Worm (Caenorhabditis elegans) whole organism, mixed stage, embryonic: ENCODE results near the gene unk-1.

Experiments used
- lin-13 ChIP-seq: fragments of 150-350 bp; optimal IDR thresholded peaks from 2 replicates; lab custom pipeline; 2014; ENCODE audit warnings: missing biosample characterization, missing genetic modification characterization
- lsy-2 ChIP-seq: fragments of 150-350 bp; optimal IDR thresholded peaks from 2 replicates; lab custom pipeline; 2014; ENCODE audit warnings: missing biosample characterization, missing genetic modification characterization
- mab-5 ChIP-seq: fragments of 150-350 bp; optimal IDR thresholded peaks from 2 replicates; lab custom pipeline; 2014; ENCODE audit warnings: missing biosample characterization, missing genetic modification characterization
- nhr-28 ChIP-seq: fragments of 150-350 bp; optimal IDR thresholded peaks from 2 replicates; lab custom pipeline; 2014; ENCODE audit warnings: missing biosample characterization, missing genetic modification characterization
- pha-4 ChIP-seq: fragments of 150-350 bp; optimal IDR thresholded peaks from 2 replicates; lab custom pipeline; 2018; ENCODE audit warnings: missing biosample characterization, missing genetic modification reagents, missing genetic modification characterization
- snpc-4 ChIP-seq: fragments of 150-350 bp; optimal IDR thresholded peaks from 2 replicates; lab custom pipeline; 2014; ENCODE audit warnings: missing biosample characterization, missing genetic modification characterization
- unc-120 ChIP-seq: sonication (generic microtip); optimal IDR thresholded peaks from 2 replicates; lab custom pipeline; 2017; ENCODE audit warnings: missing genetic modification characterization, missing compliant biosample characterization; ENCODE audit not compliant: poor library complexity, severe bottlenecking
- unc-39 ChIP-seq: fragments of 150-350 bp; optimal IDR thresholded peaks from 2 replicates; lab custom pipeline; 2014; ENCODE audit warnings: missing biosample characterization, missing genetic modification characterization

ce11 chrX:7984742-7985141 lies 30.0 kb upstream of the unk-1 start:
- TF ChIP-seq nhr-28 (tag; lab: Kevin White, UChicago) (no peak), snpc-4 (no peak), lsy-2 (tag; lab: Kevin White, UChicago) (no peak), mab-5 (tag; lab: Kevin White, UChicago) (no peak), unc-39 (tag; lab: Kevin White, UChicago) (no peak), pha-4 (no peak), unc-120 (tag; lab: Kevin White, UChicago) (no peak), lin-13 (tag; lab: Kevin White, UChicago) (no peak)
